Worm (Caenorhabditis elegans) whole organism, L1 larva: ENCODE data around the gene klc-2.

ENCODE experiments used
- elt-2 ChIP-seq: sonication (generic microtip); optimal IDR thresholded peaks from 2 replicates; lab custom pipeline; 2016; ENCODE audit warnings: missing genetic modification characterization, mild to moderate bottlenecking, inconsistent platforms, missing compliant biosample characterization, missing genetic modification reagents
- pag-3 ChIP-seq: sonication (generic microtip); optimal IDR thresholded peaks from 2 replicates; lab custom pipeline; 2017; ENCODE audit warnings: missing genetic modification characterization, mild to moderate bottlenecking, missing compliant biosample characterization, antibody characterized with exemption, borderline replicate concordance; ENCODE audit not compliant: insufficient read depth

- TF ChIP-seq elt-2, result no peak
- no peak for TF ChIP-seq pag-3 (tag; lab: Kevin White, UChicago)
Measured at ce11 chrV:5548051-5548450, 33.2 kb downstream of the klc-2 start, which contains the start of gene ugt-48.
